Worm (Caenorhabditis elegans): Measurements from ENCODE around the gene fbxb-20.

DNA sequence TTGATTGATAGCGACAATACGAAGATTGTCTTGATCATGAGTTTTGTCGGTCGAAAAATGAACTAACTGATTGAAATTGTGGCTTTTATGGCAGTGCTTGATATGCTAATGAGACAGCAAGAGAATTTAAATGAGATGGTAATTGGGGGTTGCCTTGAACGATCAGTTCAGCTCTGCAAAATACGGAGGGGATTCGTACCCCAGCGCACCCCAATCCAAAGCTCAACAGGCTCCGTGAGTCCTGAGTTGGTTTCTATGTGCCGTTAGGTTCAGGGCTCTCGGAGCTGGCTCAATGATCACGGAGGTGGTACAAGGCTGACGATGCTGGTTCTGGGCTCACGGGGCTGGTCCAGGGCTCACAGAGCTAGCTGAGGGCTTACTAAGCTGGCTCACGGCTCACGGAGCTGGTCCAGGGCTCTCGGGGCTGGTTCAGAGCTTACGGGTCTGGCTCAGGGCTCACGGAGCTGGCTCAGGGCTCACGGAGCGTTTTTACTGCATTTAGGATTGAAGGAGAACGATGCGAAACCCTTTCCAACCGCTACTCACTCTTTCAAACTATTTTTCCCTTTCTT lies 5.5 kb downstream of the fbxb-20 start, which contains the start of gene ZC204.6:
- TF ChIP-seq sea-2 (GFP tag; optimal IDR thresholded peaks at IDR 0.05) (no peak), lin-39 (tag; optimal IDR thresholded peaks at IDR 0.05) (no peak), ama-1 (optimal IDR thresholded peaks at IDR 0.05) (no peak), nhr-12 (tag; optimal IDR thresholded peaks at IDR 0.05) (no peak), nhr-11 (tag; optimal IDR thresholded peaks at IDR 0.05) (no peak), aly-2 (tag; optimal IDR thresholded peaks at IDR 0.05) (no peak), jun-1 (tag; optimal IDR thresholded peaks at IDR 0.05) (no peak), snpc-4 (tag; optimal IDR thresholded peaks at IDR 0.05) (no peak), elt-1 (tag; optimal IDR thresholded peaks at IDR 0.05) (no peak), lin-15B (tag; optimal IDR thresholded peaks at IDR 0.05) (no peak)

Data from whole organism, L3 larva.